Fruit fly (Drosophila melanogaster) whole organism, embryonic: Measurements from ENCODE around the gene Cks85A.

Experiments used
- Atf3 ChIP-seq: fragments of 200-800 bp; sonication (Bioruptor generic); optimal IDR thresholded peaks from 3 replicates; lab custom pipeline; 2016; ENCODE audit warnings: missing biosample characterization, missing genetic modification characterization
- Bdp1 ChIP-seq: fragments of 200-800 bp; sonication (Bioruptor generic); optimal IDR thresholded peaks from 3 replicates; lab custom pipeline; 2016; ENCODE audit warnings: missing biosample characterization, missing genetic modification characterization
- CG1024 ChIP-seq: fragments of 200-800 bp; sonication (Bioruptor generic); IDR thresholded peaks from 2 replicates; pipeline ENCODE4 v1.3.6; 2022; ENCODE audit warnings: missing biosample characterization, missing genetic modification characterization
- CG11398 ChIP-seq: fragments of 200-800 bp; sonication (Bioruptor generic); optimal IDR thresholded peaks from 2 replicates; lab custom pipeline; 2016; ENCODE audit warnings: missing biosample characterization, missing genetic modification characterization
- CG12104 ChIP-seq: fragments of 200-800 bp; sonication (Bioruptor generic); optimal IDR thresholded peaks from 3 replicates; lab custom pipeline; 2016; ENCODE audit warnings: missing biosample characterization, missing genetic modification characterization
- CG12942 ChIP-seq: fragments of 200-800 bp; sonication (Bioruptor generic); optimal IDR thresholded peaks from 3 replicates; lab custom pipeline; 2016; ENCODE audit warnings: missing biosample characterization, missing genetic modification characterization
- CG13775 ChIP-seq: fragments of 200-800 bp; sonication (Bioruptor generic); optimal IDR thresholded peaks from 3 replicates; lab custom pipeline; 2017; ENCODE audit warnings: missing biosample characterization, mild to moderate bottlenecking, missing genetic modification characterization
- CG14710 ChIP-seq: fragments of 200-800 bp; sonication (Bioruptor generic); optimal IDR thresholded peaks from 3 replicates; lab custom pipeline; 2019; ENCODE audit warnings: missing biosample characterization, mild to moderate bottlenecking, missing genetic modification characterization, moderate library complexity
- CG1529 ChIP-seq: fragments of 200-800 bp; sonication (Bioruptor generic); optimal IDR thresholded peaks from 3 replicates; lab custom pipeline; 2018; ENCODE audit warnings: missing biosample characterization, missing genetic modification characterization
- CG16779 ChIP-seq: fragments of 200-800 bp; sonication (Bioruptor generic); IDR thresholded peaks from 2 replicates; pipeline ENCODE4 v1.3.6; 2022; ENCODE audit warnings: missing biosample characterization, missing genetic modification characterization
- CG17186 ChIP-seq: fragments of 200-800 bp; sonication (Bioruptor generic); optimal IDR thresholded peaks from 3 replicates; lab custom pipeline; 2017; ENCODE audit warnings: missing biosample characterization, missing genetic modification reagents, missing genetic modification characterization
- CG18476 ChIP-seq: fragments of 200-800 bp; sonication (Bioruptor generic); optimal IDR thresholded peaks from 2 replicates; lab custom pipeline; 2016; ENCODE audit warnings: missing biosample characterization, mild to moderate bottlenecking, missing genetic modification characterization
- CG18619 ChIP-seq: fragments of 200-800 bp; sonication (Bioruptor generic); optimal IDR thresholded peaks from 3 replicates; lab custom pipeline; 2017; ENCODE audit warnings: missing biosample characterization, mild to moderate bottlenecking, missing genetic modification characterization
- CG30431 ChIP-seq: fragments of 200-800 bp; sonication (Bioruptor generic); optimal IDR thresholded peaks from 2 replicates; lab custom pipeline; 2017; ENCODE audit warnings: missing biosample characterization, missing genetic modification characterization
- CG32767 ChIP-seq: fragments of 200-800 bp; sonication (Bioruptor generic); IDR thresholded peaks from 2 replicates; pipeline ENCODE4 v1.3.6; 2022; ENCODE audit warnings: missing biosample characterization, missing genetic modification characterization
- CG33557 ChIP-seq: fragments of 200-800 bp; sonication (Bioruptor generic); optimal IDR thresholded peaks from 2 replicates; lab custom pipeline; 2019; ENCODE audit warnings: missing biosample characterization, mild to moderate bottlenecking, missing genetic modification characterization, moderate library complexity
- CG34376 ChIP-seq: fragments of 200-800 bp; sonication (Bioruptor generic); optimal IDR thresholded peaks from 2 replicates; lab custom pipeline; 2018; ENCODE audit warnings: missing biosample characterization, mild to moderate bottlenecking, missing genetic modification characterization
- CG4328 ChIP-seq: fragments of 200-800 bp; sonication (Bioruptor generic); optimal IDR thresholded peaks from 3 replicates; lab custom pipeline; 2017; ENCODE audit warnings: missing biosample characterization, missing genetic modification reagents, missing genetic modification characterization
- CG4730 ChIP-seq: fragments of 200-800 bp; sonication (Bioruptor generic); IDR thresholded peaks from 2 replicates; pipeline ENCODE4 v1.3.6; 2022; ENCODE audit warnings: missing biosample characterization, missing genetic modification characterization
- CG5245 ChIP-seq: fragments of 200-800 bp; sonication (Bioruptor generic); optimal IDR thresholded peaks from 3 replicates; lab custom pipeline; 2016; ENCODE audit warnings: missing biosample characterization, missing genetic modification characterization
- CG8765 ChIP-seq: fragments of 200-800 bp; sonication (Bioruptor generic); IDR thresholded peaks from 2 replicates; pipeline ENCODE4 v1.3.6; 2022; ENCODE audit warnings: missing biosample characterization, missing genetic modification characterization
- CG9727 ChIP-seq: fragments of 200-800 bp; sonication (Bioruptor generic); optimal IDR thresholded peaks from 3 replicates; lab custom pipeline; 2017; ENCODE audit warnings: missing biosample characterization, mild to moderate bottlenecking, missing genetic modification characterization
- Chrac-16 ChIP-seq: fragments of 200-800 bp; sonication (Bioruptor generic); optimal IDR thresholded peaks from 3 replicates; lab custom pipeline; 2016; ENCODE audit warnings: missing biosample characterization, missing genetic modification characterization
- Dad ChIP-seq: fragments of 200-800 bp; sonication (Bioruptor generic); optimal IDR thresholded peaks from 3 replicates; lab custom pipeline; 2016; ENCODE audit warnings: missing biosample characterization, missing genetic modification characterization
- Elba2 ChIP-seq: fragments of 200-800 bp; sonication (Bioruptor generic); optimal IDR thresholded peaks from 3 replicates; lab custom pipeline; 2016; ENCODE audit warnings: missing biosample characterization, missing genetic modification characterization
- Ets97D ChIP-seq: fragments of 200-800 bp; sonication (Bioruptor generic); optimal IDR thresholded peaks from 3 replicates; lab custom pipeline; 2016; ENCODE audit warnings: missing biosample characterization, missing genetic modification characterization
- Hr3 ChIP-seq: fragments of 200-800 bp; sonication (Bioruptor generic); optimal IDR thresholded peaks from 3 replicates; lab custom pipeline; 2016; ENCODE audit warnings: missing biosample characterization, missing genetic modification characterization
- Hsf ChIP-seq: fragments of 200-800 bp; sonication (Bioruptor generic); optimal IDR thresholded peaks from 3 replicates; lab custom pipeline; 2016; ENCODE audit warnings: missing biosample characterization, missing genetic modification characterization
- Nf-YB ChIP-seq: fragments of 200-800 bp; sonication (Bioruptor generic); optimal IDR thresholded peaks from 3 replicates; lab custom pipeline; 2019; ENCODE audit warnings: missing biosample characterization, mild to moderate bottlenecking, missing genetic modification characterization, moderate library complexity
- NfI ChIP-seq: fragments of 200-800 bp; sonication (Bioruptor generic); optimal IDR thresholded peaks from 3 replicates; lab custom pipeline; 2018; ENCODE audit warnings: missing biosample characterization, mild to moderate bottlenecking, missing genetic modification characterization, moderate library complexity
- ac ChIP-seq: fragments of 200-800 bp; sonication (Bioruptor generic); optimal IDR thresholded peaks from 3 replicates; lab custom pipeline; 2017; ENCODE audit warnings: missing biosample characterization, mild to moderate bottlenecking, missing genetic modification characterization
- al ChIP-seq: fragments of 200-800 bp; sonication (Bioruptor generic); IDR thresholded peaks from 2 replicates; pipeline ENCODE4 v1.3.6; 2022; ENCODE audit warnings: missing biosample characterization, missing genetic modification characterization
- ase ChIP-seq: fragments of 200-800 bp; sonication (Bioruptor generic); IDR thresholded peaks from 3 replicates; pipeline ENCODE4 v1.3.6; 2022; ENCODE audit warnings: missing biosample characterization, missing genetic modification characterization
- chinmo ChIP-seq: fragments of 200-800 bp; sonication (Bioruptor generic); IDR thresholded peaks from 4 replicates; pipeline ENCODE4 v1.3.6; 2022; ENCODE audit warnings: missing biosample characterization, missing genetic modification characterization; ENCODE audit not compliant: partially characterized antibody
- danr ChIP-seq: fragments of 200-800 bp; sonication (Bioruptor generic); IDR thresholded peaks from 2 replicates; pipeline ENCODE4 v1.3.6; 2022; ENCODE audit warnings: missing biosample characterization, missing genetic modification characterization
- emc ChIP-seq: fragments of 200-800 bp; sonication (Bioruptor generic); optimal IDR thresholded peaks from 2 replicates; lab custom pipeline; 2016; ENCODE audit warnings: missing biosample characterization, missing genetic modification characterization
- lilli ChIP-seq: fragments of 200-800 bp; sonication (Bioruptor generic); optimal IDR thresholded peaks from 3 replicates; lab custom pipeline; 2016; ENCODE audit warnings: missing biosample characterization, missing genetic modification characterization
- mirr ChIP-seq: fragments of 200-800 bp; sonication (Bioruptor generic); optimal IDR thresholded peaks from 3 replicates; lab custom pipeline; 2018; ENCODE audit warnings: missing biosample characterization, mild to moderate bottlenecking, missing genetic modification characterization
- otp ChIP-seq: fragments of 200-800 bp; sonication (Bioruptor generic); IDR thresholded peaks from 3 replicates; pipeline ENCODE4, ENCODE4 v1.3.6; 2022; ENCODE audit warnings: missing biosample characterization, missing genetic modification characterization
- pho ChIP-seq: fragments of 200-800 bp; sonication (Bioruptor generic); optimal IDR thresholded peaks from 2 replicates; lab custom pipeline; 2016; ENCODE audit warnings: missing biosample characterization, missing genetic modification characterization
- pum ChIP-seq: fragments of 200-800 bp; sonication (Bioruptor generic); optimal IDR thresholded peaks from 2 replicates; lab custom pipeline; 2016; ENCODE audit warnings: missing biosample characterization, missing genetic modification characterization
- repo ChIP-seq: fragments of 200-800 bp; sonication (Bioruptor generic); optimal IDR thresholded peaks from 2 replicates; lab custom pipeline; 2016; ENCODE audit warnings: missing biosample characterization, missing genetic modification characterization
- sima ChIP-seq: fragments of 200-800 bp; sonication (Bioruptor generic); optimal IDR thresholded peaks from 2 replicates; lab custom pipeline; 2016; ENCODE audit warnings: missing biosample characterization, missing genetic modification characterization
- slp2 ChIP-seq: fragments of 200-800 bp; sonication (Bioruptor generic); optimal IDR thresholded peaks from 2 replicates; lab custom pipeline; 2016; ENCODE audit warnings: missing biosample characterization, missing genetic modification characterization
- stwl ChIP-seq: fragments of 200-800 bp; sonication (Bioruptor generic); optimal IDR thresholded peaks from 3 replicates; lab custom pipeline; 2018; ENCODE audit warnings: missing biosample characterization, mild to moderate bottlenecking, missing genetic modification characterization, moderate library complexity
- tll ChIP-seq, 2 experiments: fragments of 200-800 bp in 1 of 2; fragments of >200 bp in 1 of 2; sonication (Bioruptor generic) in 1 of 2; optimal IDR thresholded peaks; 2 replicates each; lab custom pipeline; 2017 to 2019; ENCODE audit warnings: missing biosample characterization in 2 of 2, missing genetic modification characterization in 2 of 2, mild to moderate bottlenecking in 1 of 2, moderate library complexity in 1 of 2
- tna ChIP-seq: fragments of 200-800 bp; sonication (Bioruptor generic); IDR thresholded peaks from 2 replicates; pipeline ENCODE4 v1.3.6; 2022; ENCODE audit warnings: missing biosample characterization, missing genetic modification characterization; ENCODE audit not compliant: partially characterized antibody
- vnd ChIP-seq: fragments of 200-800 bp; sonication (Bioruptor generic); IDR thresholded peaks from 3 replicates; pipeline ENCODE4 v1.3.6; 2022; ENCODE audit warnings: missing biosample characterization, missing genetic modification characterization; ENCODE audit not compliant: partially characterized antibody
- wdn ChIP-seq: fragments of 200-800 bp; sonication (Bioruptor generic); IDR thresholded peaks from 2 replicates; pipeline ENCODE4 v1.3.6; 2022; ENCODE audit warnings: missing biosample characterization, missing genetic modification characterization
- zfh1 ChIP-seq: fragments of 200-800 bp; sonication (Bioruptor generic); IDR thresholded peaks from 3 replicates; pipeline ENCODE4 v1.3.6; 2022; ENCODE audit warnings: missing biosample characterization, missing genetic modification characterization

The Cks85A gene

dm6 chr3R:8663668-8664283 lies 54.5 kb downstream of the Cks85A start, which contains the start of gene CG8032 (continued):
- TF ChIP-seq CG4730 (GFP tag; lab: Robert Waterston, UW) (no peak), stwl (tag; lab: Kevin White, UChicago) (peak; percentile 65), zfh1 (GFP tag; lab: Robert Waterston, UW) (peak; percentile 59; the same call in 2 of the 3 replicates), Atf3 (peak; percentile 13), otp (GFP tag; lab: Robert Waterston, UW) (no peak), sima (GFP tag; lab: Kevin White, UChicago) (no peak), ac (GFP tag; lab: Kevin White, UChicago) (no peak), CG8765 (GFP tag; lab: Robert Waterston, UW) (no peak), CG1529 (GFP tag; lab: Kevin White, UChicago) (no peak), Chrac-16 (GFP tag; lab: Kevin White, UChicago) (peak; percentile 22), CG33557 (GFP tag; lab: Kevin White, UChicago) (peak; percentile 32), lilli (GFP tag; lab: Kevin White, UChicago) (peak; percentile 72), Ets97D (GFP tag; lab: Kevin White, UChicago) (peak; percentile 82), wdn (GFP tag; lab: Robert Waterston, UW) (no peak), Hsf (GFP tag; lab: Kevin White, UChicago) (peak; percentile 50), ase (GFP tag; lab: Robert Waterston, UW) (peak; percentile 53; the same call in 2 of the 3 replicates), Dad (GFP tag; lab: Kevin White, UChicago) (peak; percentile 0), CG11398 (no peak), CG5245 (GFP tag; lab: Kevin White, UChicago) (peak; percentile 11), CG14710 (tag; lab: Kevin White, UChicago) (peak; percentile 71), CG12104 (GFP tag; lab: Kevin White, UChicago) (no peak), tll (GFP tag; optimal IDR thresholded peaks at IDR 0.05; lab: Kevin White, UChicago) (peak in 1 of 2 experiments; percentile 40), slp2 (GFP tag; lab: Kevin White, UChicago) (peak; percentile 19), pum (GFP tag; lab: Kevin White, UChicago) (peak; percentile 69), mirr (GFP tag; lab: Kevin White, UChicago) (peak; percentile 6), Hr3 (peak; percentile 5), CG17186 (peak; percentile 44), CG32767 (GFP tag; lab: Robert Waterston, UW) (0 out of 2 replicates have a peak, but pooled peaks have one; percentile 14), CG16779 (GFP tag; lab: Robert Waterston, UW) (no peak), CG34376 (peak; percentile 30), Bdp1 (GFP tag; lab: Kevin White, UChicago) (peak; percentile 14), CG1024 (no peak), CG18619 (GFP tag; lab: Kevin White, UChicago) (peak; percentile 22), chinmo (GFP tag; lab: Robert Waterston, UW) (0 out of 4 replicates have a peak, but pooled peaks have one; percentile 61), pho (GFP tag; lab: Kevin White, UChicago) (peak; percentile 20), tna (no peak; the same call in 1 of the 2 replicates), CG12942 (GFP tag; lab: Kevin White, UChicago) (peak; percentile 32), CG30431 (GFP tag; lab: Kevin White, UChicago) (no peak), al (GFP tag; lab: Robert Waterston, UW) (0 out of 2 replicates have a peak, but pooled peaks have one; percentile 19), repo (GFP tag; lab: Kevin White, UChicago) (no peak), CG9727 (GFP tag; lab: Kevin White, UChicago) (peak; percentile 49), vnd (GFP tag; lab: Robert Waterston, UW) (peak; percentile 41; the same call in 1 of the 3 replicates), CG18476 (GFP tag; lab: Kevin White, UChicago) (peak; percentile 36), danr (GFP tag; lab: Robert Waterston, UW) (no peak), NfI (GFP tag; lab: Kevin White, UChicago) (peak; percentile 50), Elba2 (GFP tag; lab: Kevin White, UChicago) (peak; percentile 22), Nf-YB (GFP tag; lab: Kevin White, UChicago) (no peak), emc (GFP tag; lab: Kevin White, UChicago) (peak; percentile 2), CG13775 (GFP tag; lab: Kevin White, UChicago) (peak; percentile 61), CG4328 (GFP tag; lab: Kevin White, UChicago) (peak; percentile 53)
